Worm (Caenorhabditis elegans) whole organism, L4 larva: ENCODE data around the gene ins-11.
A peak's percentile ranks its signal among the peaks of the same experiment; 100 is the strongest.

Source experiments
- F26F4.8 ChIP-seq: fragments of 200-800 bp; sonication (Bioruptor generic); conservative IDR thresholded peaks from 2 replicates; pipeline ENCODE4 v1.3.6; 2022; ENCODE audit warnings: missing genetic modification characterization, missing compliant biosample characterization
- Y5F2A.4 ChIP-seq: fragments of 200-800 bp; sonication (Bioruptor generic); optimal IDR thresholded peaks from 2 replicates; lab custom pipeline; 2018; ENCODE audit warnings: mild to moderate bottlenecking, missing genetic modification characterization, missing compliant biosample characterization
- fkh-10 ChIP-seq: fragments of 150-350 bp; optimal IDR thresholded peaks from 2 replicates; lab custom pipeline; 2014; ENCODE audit warnings: missing biosample characterization, missing genetic modification reagents, missing genetic modification characterization
- fos-1 ChIP-seq: fragments of 150-350 bp; optimal IDR thresholded peaks from 2 replicates; lab custom pipeline; 2014; ENCODE audit warnings: missing biosample characterization, missing genetic modification characterization
- mdl-1 ChIP-seq, 2 experiments: fragments of 150-350 bp in 1 of 2; sonication (generic microtip) in 1 of 2; optimal IDR thresholded peaks; 2 replicates each; lab custom pipeline; 2014 to 2017; ENCODE audit warnings: missing biosample characterization in 2 of 2, missing genetic modification characterization in 2 of 2
- pqm-1 ChIP-seq: sonication (generic microtip); optimal IDR thresholded peaks from 2 replicates; lab custom pipeline; 2017; ENCODE audit warnings: missing biosample characterization, missing genetic modification characterization

ce11 chrII:5577060-5577459 lies 20.5 kb downstream of the ins-11 start:
- TF ChIP-seq fkh-10 (GFP tag; lab: Kevin White, UChicago), result no peak
- peak; percentile 34 for TF ChIP-seq Y5F2A.4 (GFP tag; lab: Kevin White, UChicago)
- TF ChIP-seq pqm-1 (tag; lab: Kevin White, UChicago), result no peak
- TF ChIP-seq F26F4.8 (GFP tag; lab: Robert Waterston, UW), result no peak
- no peak for TF ChIP-seq fos-1 (tag; lab: Kevin White, UChicago)
- TF ChIP-seq mdl-1 (tag; optimal IDR thresholded peaks at IDR 0.05; lab: Kevin White, UChicago), result no peak
